Fruit fly (Drosophila melanogaster) whole organism, embryonic: ENCODE results near the gene GstD7.

Experiments used
- ATbp ChIP-seq: fragments of 200-800 bp; sonication (Bioruptor generic); optimal IDR thresholded peaks from 2 replicates; lab custom pipeline; 2017; ENCODE audit warnings: missing biosample characterization, mild to moderate bottlenecking, missing genetic modification characterization, missing genetic modification reagents
- B-H1 ChIP-seq: fragments of 200-800 bp; sonication (Bioruptor generic); IDR thresholded peaks from 3 replicates; pipeline ENCODE4 v1.3.6; 2022; ENCODE audit warnings: missing biosample characterization, missing genetic modification characterization
- CG10431 ChIP-seq: fragments of 200-800 bp; sonication (Bioruptor generic); optimal IDR thresholded peaks from 3 replicates; lab custom pipeline; 2018; ENCODE audit warnings: missing biosample characterization, mild to moderate bottlenecking, missing genetic modification characterization
- CG10543 ChIP-seq: fragments of 200-800 bp; sonication (Bioruptor generic); optimal IDR thresholded peaks from 3 replicates; lab custom pipeline; 2017; ENCODE audit warnings: missing biosample characterization, mild to moderate bottlenecking, missing genetic modification characterization, moderate library complexity
- CG10654 ChIP-seq: fragments of 200-800 bp; sonication (Bioruptor generic); optimal IDR thresholded peaks from 2 replicates; lab custom pipeline; 2016; ENCODE audit warnings: missing biosample characterization, missing genetic modification characterization
- CG10979 ChIP-seq: fragments of 200-800 bp; sonication (Bioruptor generic); optimal IDR thresholded peaks from 2 replicates; lab custom pipeline; 2018; ENCODE audit warnings: missing biosample characterization, mild to moderate bottlenecking, missing genetic modification characterization, moderate library complexity
- CG11504 ChIP-seq: fragments of 200-800 bp; sonication (Bioruptor generic); optimal IDR thresholded peaks from 3 replicates; lab custom pipeline; 2019; ENCODE audit warnings: missing biosample characterization, mild to moderate bottlenecking, missing genetic modification characterization, moderate library complexity
- CG12659 ChIP-seq: fragments of 200-800 bp; sonication (Bioruptor generic); optimal IDR thresholded peaks from 3 replicates; lab custom pipeline; 2017; ENCODE audit warnings: mild to moderate bottlenecking, missing biosample characterization, missing genetic modification reagents, missing genetic modification characterization
- CG13123 ChIP-seq: fragments of 200-800 bp; sonication (Bioruptor generic); optimal IDR thresholded peaks from 2 replicates; lab custom pipeline; 2016; ENCODE audit warnings: missing biosample characterization, missing genetic modification characterization
- CG14441 ChIP-seq: fragments of 200-800 bp; sonication (Bioruptor generic); IDR thresholded peaks from 2 replicates; pipeline ENCODE4 v1.3.6; 2022; ENCODE audit warnings: missing biosample characterization, missing genetic modification characterization
- CG14667 ChIP-seq: fragments of 200-800 bp; sonication (Bioruptor generic); IDR thresholded peaks from 2 replicates; pipeline ENCODE4 v1.3.6; 2022; ENCODE audit warnings: missing biosample characterization, missing genetic modification characterization
- CG17361 ChIP-seq: fragments of 200-800 bp; sonication (Bioruptor generic); IDR thresholded peaks from 3 replicates; pipeline ENCODE4 v1.3.6; 2022; ENCODE audit warnings: missing biosample characterization, missing genetic modification characterization
- CG1792 ChIP-seq: fragments of 200-800 bp; sonication (Bioruptor generic); optimal IDR thresholded peaks from 2 replicates; lab custom pipeline; 2016; ENCODE audit warnings: missing biosample characterization, missing genetic modification characterization
- CG2129 ChIP-seq: fragments of 200-800 bp; sonication (Bioruptor generic); IDR thresholded peaks from 2 replicates; pipeline ENCODE4 v1.3.6; 2022; ENCODE audit warnings: missing biosample characterization, missing genetic modification characterization; ENCODE audit not compliant: partially characterized antibody
- CG2712 ChIP-seq: fragments of 200-800 bp; optimal IDR thresholded peaks from 3 replicates; lab custom pipeline; 2019; ENCODE audit warnings: missing biosample characterization, mild to moderate bottlenecking, missing genetic modification characterization, moderate library complexity
- CG3847 ChIP-seq: fragments of 200-800 bp; sonication (Bioruptor generic); IDR thresholded peaks from 2 replicates; pipeline ENCODE4 v1.3.6; 2022; ENCODE audit warnings: missing biosample characterization, missing genetic modification characterization
- CG43689 ChIP-seq: fragments of 200-800 bp; sonication (Bioruptor generic); IDR thresholded peaks from 2 replicates; pipeline ENCODE4 v1.3.6; 2022; ENCODE audit warnings: missing biosample characterization, missing genetic modification characterization
- CG4617 ChIP-seq: fragments of 200-800 bp; sonication (Bioruptor generic); optimal IDR thresholded peaks from 3 replicates; lab custom pipeline; 2016; ENCODE audit warnings: missing biosample characterization, missing genetic modification characterization, borderline replicate concordance
- CG4854 ChIP-seq: fragments of 200-800 bp; sonication (Bioruptor generic); optimal IDR thresholded peaks from 2 replicates; lab custom pipeline; 2016; ENCODE audit warnings: missing biosample characterization, missing genetic modification characterization, inconsistent platforms
- CG6813 ChIP-seq: fragments of 200-800 bp; sonication (Bioruptor generic); optimal IDR thresholded peaks from 2 replicates; lab custom pipeline; 2017; ENCODE audit warnings: missing biosample characterization, missing genetic modification characterization, mild to moderate bottlenecking, moderate library complexity, missing genetic modification reagents
- CG7271 ChIP-seq: fragments of 200-800 bp; sonication (Bioruptor generic); optimal IDR thresholded peaks from 2 replicates; lab custom pipeline; 2018; ENCODE audit warnings: missing biosample characterization, mild to moderate bottlenecking, missing genetic modification characterization, moderate library complexity
- CG9215 ChIP-seq: fragments of 200-800 bp; sonication (Bioruptor generic); IDR thresholded peaks from 2 replicates; pipeline ENCODE4 v1.3.6; 2022; ENCODE audit warnings: missing biosample characterization, missing genetic modification characterization
- CTCF ChIP-seq: fragments of 200-800 bp; sonication (Bioruptor generic); optimal IDR thresholded peaks from 2 replicates; lab custom pipeline; 2017; ENCODE audit warnings: missing biosample characterization, mild to moderate bottlenecking, missing genetic modification characterization, moderate library complexity
- D19A ChIP-seq: fragments of 200-800 bp; optimal IDR thresholded peaks from 3 replicates; lab custom pipeline; 2019; ENCODE audit warnings: missing biosample characterization, mild to moderate bottlenecking, missing genetic modification characterization, moderate library complexity
- Deaf1 ChIP-seq: fragments of 200-800 bp; optimal IDR thresholded peaks from 3 replicates; lab custom pipeline; 2019; ENCODE audit warnings: missing biosample characterization, mild to moderate bottlenecking, missing genetic modification characterization, moderate library complexity
- Doc3 ChIP-seq: fragments of 200-800 bp; sonication (Bioruptor generic); IDR thresholded peaks from 3 replicates; pipeline ENCODE4 v1.3.6; 2022; ENCODE audit warnings: missing biosample characterization, missing genetic modification characterization; ENCODE audit not compliant: partially characterized antibody
- HLH54F ChIP-seq: fragments of 200-800 bp; sonication (Bioruptor generic); optimal IDR thresholded peaks from 3 replicates; lab custom pipeline; 2016; ENCODE audit warnings: missing biosample characterization, missing genetic modification characterization
- Kr ChIP-seq: fragments of 200-800 bp; sonication (Bioruptor generic); optimal IDR thresholded peaks from 2 replicates; lab custom pipeline; 2017; ENCODE audit warnings: missing biosample characterization, mild to moderate bottlenecking, missing genetic modification characterization
- Poxn ChIP-seq: fragments of 200-800 bp; sonication (Bioruptor generic); IDR thresholded peaks from 2 replicates; pipeline ENCODE4 v1.3.6; 2022; ENCODE audit warnings: missing biosample characterization, missing genetic modification characterization
- Ssrp ChIP-seq: fragments of 200-800 bp; sonication (Bioruptor generic); optimal IDR thresholded peaks from 2 replicates; lab custom pipeline; 2018; ENCODE audit warnings: missing biosample characterization, mild to moderate bottlenecking, missing genetic modification characterization, moderate library complexity
- ac ChIP-seq: fragments of 200-800 bp; sonication (Bioruptor generic); optimal IDR thresholded peaks from 3 replicates; lab custom pipeline; 2017; ENCODE audit warnings: missing biosample characterization, mild to moderate bottlenecking, missing genetic modification characterization
- ara ChIP-seq: fragments of 200-800 bp; sonication (Bioruptor generic); IDR thresholded peaks from 2 replicates; pipeline ENCODE4 v1.3.6; 2022; ENCODE audit warnings: missing biosample characterization, missing genetic modification characterization
- bcd ChIP-seq: fragments of 200-800 bp; sonication (Bioruptor generic); optimal IDR thresholded peaks from 2 replicates; lab custom pipeline; 2017; ENCODE audit warnings: missing biosample characterization, mild to moderate bottlenecking, missing genetic modification characterization
- btn ChIP-seq: fragments of 200-800 bp; sonication (Bioruptor generic); optimal IDR thresholded peaks from 2 replicates; lab custom pipeline; 2016; ENCODE audit warnings: missing biosample characterization, missing genetic modification characterization
- caup ChIP-seq: fragments of 200-800 bp; sonication (Bioruptor generic); optimal IDR thresholded peaks from 3 replicates; lab custom pipeline; 2017; ENCODE audit warnings: missing biosample characterization, mild to moderate bottlenecking, missing genetic modification characterization, moderate library complexity; ENCODE audit not compliant: severe bottlenecking
- exex ChIP-seq: fragments of 200-800 bp; sonication (Bioruptor generic); optimal IDR thresholded peaks from 4 replicates; lab custom pipeline; 2018; ENCODE audit warnings: missing biosample characterization, mild to moderate bottlenecking, missing genetic modification characterization, moderate library complexity
- fu2 ChIP-seq: fragments of 200-800 bp; sonication (Bioruptor generic); optimal IDR thresholded peaks from 2 replicates; lab custom pipeline; 2016; ENCODE audit warnings: missing biosample characterization, missing genetic modification characterization
- grn ChIP-seq: fragments of 200-800 bp; sonication (Bioruptor generic); optimal IDR thresholded peaks from 3 replicates; lab custom pipeline; 2017; ENCODE audit warnings: missing biosample characterization, missing genetic modification characterization
- ham ChIP-seq: fragments of 200-800 bp; sonication (Bioruptor generic); IDR thresholded peaks from 2 replicates; pipeline ENCODE4 v1.3.6; 2022; ENCODE audit warnings: missing biosample characterization, missing genetic modification characterization
- her ChIP-seq: fragments of 200-800 bp; sonication (Bioruptor generic); optimal IDR thresholded peaks from 2 replicates; lab custom pipeline; 2016; ENCODE audit warnings: missing biosample characterization, missing genetic modification characterization
- jigr1 ChIP-seq: fragments of 200-800 bp; sonication (Bioruptor generic); IDR thresholded peaks from 3 replicates; pipeline ENCODE4 v1.3.6; 2022; ENCODE audit warnings: missing biosample characterization, missing genetic modification characterization
- jumu ChIP-seq: fragments of 200-800 bp; sonication (Bioruptor generic); optimal IDR thresholded peaks from 3 replicates; lab custom pipeline; 2016; ENCODE audit warnings: missing biosample characterization, missing genetic modification characterization
- klu ChIP-seq: fragments of 200-800 bp; sonication (Bioruptor generic); IDR thresholded peaks from 2 replicates; pipeline ENCODE4 v1.3.6; 2022; ENCODE audit warnings: missing biosample characterization, missing genetic modification characterization
- lilli ChIP-seq: fragments of 200-800 bp; sonication (Bioruptor generic); optimal IDR thresholded peaks from 3 replicates; lab custom pipeline; 2016; ENCODE audit warnings: missing biosample characterization, missing genetic modification characterization
- peb ChIP-seq: fragments of 200-800 bp; sonication (Bioruptor generic); IDR thresholded peaks from 2 replicates; pipeline ENCODE4 v1.3.6; 2022; ENCODE audit warnings: missing biosample characterization, missing genetic modification characterization
- phol ChIP-seq: fragments of 200-800 bp; sonication (Bioruptor generic); optimal IDR thresholded peaks from 3 replicates; lab custom pipeline; 2018; ENCODE audit warnings: missing biosample characterization, mild to moderate bottlenecking, missing genetic modification characterization, moderate library complexity
- scrt ChIP-seq: fragments of 200-800 bp; sonication (Bioruptor generic); optimal IDR thresholded peaks from 2 replicates; lab custom pipeline; 2018; ENCODE audit warnings: missing biosample characterization, mild to moderate bottlenecking, missing genetic modification characterization, moderate library complexity
- sqz ChIP-seq: fragments of 200-800 bp; sonication (Bioruptor generic); optimal IDR thresholded peaks from 3 replicates; lab custom pipeline; 2018; ENCODE audit warnings: missing biosample characterization, mild to moderate bottlenecking, missing genetic modification characterization
- sug ChIP-seq: fragments of 200-800 bp; optimal IDR thresholded peaks from 2 replicates; lab custom pipeline; 2019; ENCODE audit warnings: missing biosample characterization, mild to moderate bottlenecking, missing genetic modification characterization, moderate library complexity
- toy ChIP-seq: fragments of 200-800 bp; sonication (Bioruptor generic); IDR thresholded peaks from 2 replicates; pipeline ENCODE4 v1.3.6; 2022; ENCODE audit warnings: missing biosample characterization, missing genetic modification characterization
- z ChIP-seq: fragments of 200-800 bp; sonication (Bioruptor generic); IDR thresholded peaks from 3 replicates; pipeline ENCODE4 v1.3.6; 2022; ENCODE audit warnings: missing biosample characterization, missing genetic modification characterization

GstD7 gene

dm6 chr3R:12425510-12426309 lies 47.4 kb downstream of the GstD7 start, which contains the start of gene Pp1-87B (continued):
- TF ChIP-seq HLH54F (GFP tag; lab: Kevin White, UChicago): no peak
- TF ChIP-seq Poxn: no peak
- no peak for TF ChIP-seq Kr (GFP tag; lab: Kevin White, UChicago)
- no peak for TF ChIP-seq CG14441
- TF ChIP-seq CTCF: no peak
- no peak for TF ChIP-seq toy (GFP tag; lab: Robert Waterston, UW)
- no peak for TF ChIP-seq Ssrp (tag; lab: Kevin White, UChicago)
- no peak for TF ChIP-seq CG1792
- no peak for TF ChIP-seq ATbp
- TF ChIP-seq scrt (GFP tag; lab: Kevin White, UChicago): no peak
- no peak for TF ChIP-seq exex
- peak; percentile 53 for TF ChIP-seq CG10543
- TF ChIP-seq CG17361: peak; percentile 80
- peak; percentile 15 for TF ChIP-seq bcd (GFP tag; lab: Kevin White, UChicago)
- TF ChIP-seq CG2129 (GFP tag; lab: Robert Waterston, UW): no peak
- TF ChIP-seq CG10979 (tag; lab: Kevin White, UChicago): no peak
- TF ChIP-seq CG11504 (tag; lab: Kevin White, UChicago): no peak
- no peak for TF ChIP-seq CG13123 (GFP tag; lab: Kevin White, UChicago)
- TF ChIP-seq CG3847 (GFP tag; lab: Robert Waterston, UW): peak; percentile 64
- no peak for TF ChIP-seq D19A (tag; lab: Kevin White, UChicago)
- TF ChIP-seq CG2712 (tag; lab: Kevin White, UChicago): peak; percentile 10
- no peak for TF ChIP-seq lilli
- TF ChIP-seq CG10431 (GFP tag; lab: Kevin White, UChicago): no peak
- TF ChIP-seq CG43689 (GFP tag; lab: Robert Waterston, UW): no peak
- no peak for TF ChIP-seq her (GFP tag; lab: Kevin White, UChicago)
- TF ChIP-seq jigr1 (GFP tag; lab: Robert Waterston, UW): no peak
- 0 out of 2 replicates have a peak, but pooled peaks have one; percentile 13 for TF ChIP-seq CG9215 (GFP tag; lab: Robert Waterston, UW)
- TF ChIP-seq caup (GFP tag; lab: Kevin White, UChicago): peak; percentile 28
- TF ChIP-seq sqz (GFP tag; lab: Kevin White, UChicago): no peak
- TF ChIP-seq CG6813 (GFP tag; lab: Kevin White, UChicago): no peak
- TF ChIP-seq fu2 (GFP tag; lab: Kevin White, UChicago): no peak
- no peak for TF ChIP-seq CG7271 (tag; lab: Kevin White, UChicago)
- TF ChIP-seq Doc3: no peak
- no peak for TF ChIP-seq CG10654
- TF ChIP-seq CG4854 (GFP tag; lab: Kevin White, UChicago): no peak
- no peak for TF ChIP-seq btn
- no peak for TF ChIP-seq B-H1 (GFP tag; lab: Robert Waterston, UW)
- no peak for TF ChIP-seq peb (GFP tag; lab: Robert Waterston, UW)
- no peak for TF ChIP-seq ac (GFP tag; lab: Kevin White, UChicago)
- peak; percentile 100 for TF ChIP-seq phol (tag; lab: Kevin White, UChicago)
- TF ChIP-seq CG4617 (GFP tag; lab: Kevin White, UChicago): no peak
- no peak for TF ChIP-seq CG14667 (GFP tag; lab: Robert Waterston, UW)
- no peak for TF ChIP-seq klu
- peak; percentile 87 for TF ChIP-seq CG12659 (GFP tag; lab: Kevin White, UChicago)
- TF ChIP-seq sug: peak; percentile 55
- no peak for TF ChIP-seq Deaf1 (tag; lab: Kevin White, UChicago)
- no peak for TF ChIP-seq ara (GFP tag; lab: Robert Waterston, UW)
- no peak for TF ChIP-seq grn (GFP tag; lab: Kevin White, UChicago)
- TF ChIP-seq z (GFP tag; lab: Robert Waterston, UW): no peak
- TF ChIP-seq ham (GFP tag; lab: Robert Waterston, UW): no peak
- peak; percentile 76 for TF ChIP-seq jumu (GFP tag; lab: Kevin White, UChicago)
